Worm (Caenorhabditis elegans) whole organism, young adult: ENCODE data around the gene otpl-3.

Experiments
- B0019.2 ChIP-seq: fragments of 200-800 bp; sonication (Bioruptor generic); conservative IDR thresholded peaks from 2 replicates; pipeline ENCODE4 v1.3.6; 2022; ENCODE audit warnings: missing genetic modification reagents, missing genetic modification characterization, missing compliant biosample characterization
- B0261.1 ChIP-seq: sonication (generic microtip); optimal IDR thresholded peaks from 2 replicates; lab custom pipeline; 2016; ENCODE audit warnings: mild to moderate bottlenecking, missing genetic modification characterization, moderate library complexity, missing compliant biosample characterization
- F33H1.4 ChIP-seq: fragments of 200-800 bp; sonication (Bioruptor generic); IDR thresholded peaks from 2 replicates; pipeline ENCODE4 v1.3.6; 2022; ENCODE audit warnings: missing genetic modification reagents, missing genetic modification characterization, missing compliant biosample characterization
- F39B2.1 ChIP-seq: fragments of 200-800 bp; sonication (Bioruptor generic); IDR thresholded peaks from 2 replicates; pipeline ENCODE4 v1.3.6; 2022; ENCODE audit warnings: missing genetic modification reagents, missing genetic modification characterization, missing compliant biosample characterization
- Y56A3A.18 ChIP-seq: fragments of 200-800 bp; sonication (Bioruptor generic); IDR thresholded peaks from 2 replicates; pipeline ENCODE4 v1.3.6; 2022; ENCODE audit warnings: missing genetic modification reagents, missing genetic modification characterization, missing compliant biosample characterization
- Y79H2A.3 ChIP-seq: fragments of 200-800 bp; sonication (Bioruptor generic); conservative IDR thresholded peaks from 2 replicates; pipeline ENCODE4 v1.3.6; 2022; ENCODE audit warnings: missing genetic modification reagents, missing genetic modification characterization, missing compliant biosample characterization
- akir-1 ChIP-seq: fragments of 200-800 bp; sonication (Bioruptor generic); optimal IDR thresholded peaks from 2 replicates; lab custom pipeline; 2018; ENCODE audit warnings: mild to moderate bottlenecking, missing genetic modification characterization, moderate library complexity, missing compliant biosample characterization
- ama-1 ChIP-seq, 3 experiments: fragments of 150-350 bp in 1 of 3; sonication (generic microtip) in 2 of 3; optimal IDR thresholded peaks; 2 replicates each; lab custom pipeline; 2014 to 2018; ENCODE audit warnings: missing biosample characterization in 2 of 3, missing genetic modification characterization in 2 of 3, missing genetic modification reagents in 2 of 3
- atf-7 ChIP-seq: sonication (generic microtip); optimal IDR thresholded peaks from 2 replicates; lab custom pipeline; 2017; ENCODE audit warnings: mild to moderate bottlenecking, missing genetic modification characterization, missing compliant biosample characterization
- attf-6 ChIP-seq: fragments of 200-800 bp; sonication (Bioruptor generic); IDR thresholded peaks from 2 replicates; pipeline ENCODE4 v1.3.6; 2022; ENCODE audit warnings: missing genetic modification reagents, missing genetic modification characterization, missing compliant biosample characterization
- cebp-2 ChIP-seq: fragments of 200-800 bp; sonication (Bioruptor generic); IDR thresholded peaks from 2 replicates; pipeline ENCODE4 v1.3.6; 2022; ENCODE audit warnings: missing genetic modification characterization, missing compliant biosample characterization
- ceh-100 ChIP-seq: fragments of 200-800 bp; sonication (Bioruptor generic); IDR thresholded peaks from 2 replicates; pipeline ENCODE4 v1.3.6; 2022; ENCODE audit warnings: missing genetic modification reagents, missing genetic modification characterization, missing compliant biosample characterization
- ceh-40 ChIP-seq: fragments of 200-800 bp; sonication (Bioruptor generic); IDR thresholded peaks from 2 replicates; pipeline ENCODE4 v1.3.6; 2022; ENCODE audit warnings: missing genetic modification characterization, missing compliant biosample characterization
- ceh-79 ChIP-seq: sonication (generic microtip); optimal IDR thresholded peaks from 2 replicates; lab custom pipeline; 2017; ENCODE audit warnings: mild to moderate bottlenecking, missing genetic modification characterization, missing compliant biosample characterization
- die-1 ChIP-seq: sonication (generic microtip); optimal IDR thresholded peaks from 2 replicates; lab custom pipeline; 2016; ENCODE audit warnings: missing genotype, mild to moderate bottlenecking, missing genetic modification characterization, missing compliant biosample characterization
- dox-1 ChIP-seq: fragments of 200-800 bp; sonication (Bioruptor generic); IDR thresholded peaks from 2 replicates; pipeline ENCODE4 v1.3.6; 2022; ENCODE audit warnings: missing genetic modification reagents, missing genetic modification characterization, missing compliant biosample characterization
- dpl-1 ChIP-seq: fragments of 150-350 bp; optimal IDR thresholded peaks from 2 replicates; lab custom pipeline; 2014; ENCODE audit warnings: missing biosample characterization, missing genetic modification reagents, missing genetic modification characterization
- efl-1 ChIP-seq: fragments of 150-350 bp; optimal IDR thresholded peaks from 2 replicates; lab custom pipeline; 2014; ENCODE audit warnings: missing biosample characterization, missing genetic modification reagents, missing genetic modification characterization
- egrh-3 ChIP-seq: fragments of 200-800 bp; sonication (Bioruptor generic); IDR thresholded peaks from 2 replicates; pipeline ENCODE4 v1.3.6; 2022; ENCODE audit warnings: missing genetic modification reagents, missing genetic modification characterization, missing compliant biosample characterization
- him-1 ChIP-seq: sonication (generic microtip); optimal IDR thresholded peaks from 2 replicates; lab custom pipeline; 2016; ENCODE audit warnings: missing genotype, missing genetic modification reagents, missing genetic modification characterization, missing compliant biosample characterization
- hlh-12 ChIP-seq: sonication (generic microtip); optimal IDR thresholded peaks from 2 replicates; lab custom pipeline; 2016; ENCODE audit warnings: missing genetic modification characterization, missing compliant biosample characterization
- hmg-1.2 ChIP-seq: fragments of 200-800 bp; sonication (Bioruptor generic); IDR thresholded peaks from 2 replicates; pipeline ENCODE4 v1.3.6; 2022; ENCODE audit warnings: missing genetic modification reagents, missing genetic modification characterization, missing compliant biosample characterization
- hmg-20 ChIP-seq: fragments of 200-800 bp; sonication (Bioruptor generic); IDR thresholded peaks from 2 replicates; pipeline ENCODE4 v1.3.6; 2022; ENCODE audit warnings: missing genetic modification reagents, missing genetic modification characterization, missing compliant biosample characterization
- let-526 ChIP-seq: fragments of 200-800 bp; sonication (Bioruptor generic); IDR thresholded peaks from 2 replicates; pipeline ENCODE4 v1.3.6; 2022; ENCODE audit warnings: missing genetic modification reagents, missing genetic modification characterization, missing compliant biosample characterization
- lin-35 ChIP-seq, 3 experiments: fragments of 150-350 bp in 2 of 3; sonication (generic microtip) in 1 of 3; optimal IDR thresholded peaks; 2 replicates each; lab custom pipeline; 2014 to 2018; ENCODE audit warnings: missing biosample characterization in 3 of 3, missing genetic modification characterization in 3 of 3, missing genetic modification reagents in 3 of 3
- lin-54 ChIP-seq: fragments of 200-800 bp; sonication (Bioruptor generic); optimal IDR thresholded peaks from 2 replicates; lab custom pipeline; 2018; ENCODE audit warnings: mild to moderate bottlenecking, missing genetic modification characterization, missing compliant biosample characterization
- madf-3 ChIP-seq: fragments of 200-800 bp; sonication (Bioruptor generic); IDR thresholded peaks from 2 replicates; pipeline ENCODE4 v1.3.6; 2022; ENCODE audit warnings: missing genetic modification reagents, missing genetic modification characterization, missing compliant biosample characterization
- mcd-1 ChIP-seq: fragments of 200-800 bp; sonication (Bioruptor generic); IDR thresholded peaks from 2 replicates; pipeline ENCODE4 v1.3.6; 2022; ENCODE audit warnings: missing genetic modification reagents, missing genetic modification characterization, missing compliant biosample characterization
- mes-4 ChIP-seq: sonication (generic microtip); optimal IDR thresholded peaks from 2 replicates; lab custom pipeline; 2016; ENCODE audit warnings: missing genotype, missing genetic modification characterization, missing compliant biosample characterization
- mxl-1 ChIP-seq: sonication (generic microtip); optimal IDR thresholded peaks from 2 replicates; lab custom pipeline; 2016; ENCODE audit warnings: missing genetic modification characterization, missing compliant biosample characterization
- nhr-179 ChIP-seq: sonication (generic microtip); optimal IDR thresholded peaks from 2 replicates; lab custom pipeline; 2016; ENCODE audit warnings: mild to moderate bottlenecking, missing genetic modification characterization, missing compliant biosample characterization
- nhr-80 ChIP-seq: sonication (generic microtip); optimal IDR thresholded peaks from 2 replicates; lab custom pipeline; 2016; ENCODE audit warnings: missing genetic modification characterization, missing compliant biosample characterization
- rec-8 ChIP-seq, 2 experiments: sonication (generic microtip); optimal IDR thresholded peaks; 2 replicates each; lab custom pipeline; 2016; ENCODE audit warnings: mild to moderate bottlenecking in 2 of 2, missing genetic modification characterization in 2 of 2, missing genetic modification reagents in 2 of 2, missing genotype in 2 of 2, missing biosample characterization in 1 of 2, missing compliant biosample characterization in 1 of 2, moderate library complexity in 1 of 2
- sea-2 ChIP-seq: fragments of 200-800 bp; sonication (Bioruptor generic); IDR thresholded peaks from 2 replicates; pipeline ENCODE4 v1.3.6; 2022; ENCODE audit warnings: missing genetic modification characterization, missing compliant biosample characterization
- snpc-4 ChIP-seq, 5 experiments: fragments of 150-350 bp in 1 of 5; sonication (generic microtip) in 4 of 5; optimal IDR thresholded peaks; 2 replicates each; lab custom pipeline; 2014 to 2018; ENCODE audit warnings: missing genetic modification characterization in 5 of 5, missing biosample characterization in 3 of 5, antibody characterized with exemption in 2 of 5, mild to moderate bottlenecking in 2 of 5, missing compliant biosample characterization in 2 of 5, missing genotype in 2 of 5, moderate library complexity in 2 of 5, missing genetic modification reagents in 1 of 5
- sptf-2 ChIP-seq: fragments of 200-800 bp; sonication (Bioruptor generic); optimal IDR thresholded peaks from 2 replicates; lab custom pipeline; 2018; ENCODE audit warnings: mild to moderate bottlenecking, missing genetic modification characterization, missing compliant biosample characterization
- ztf-3 ChIP-seq: fragments of 200-800 bp; sonication (Bioruptor generic); optimal IDR thresholded peaks from 2 replicates; lab custom pipeline; 2018; ENCODE audit warnings: mild to moderate bottlenecking, missing genetic modification characterization, missing compliant biosample characterization

Gene otpl-3

ce11 chrX:6902958-6903357 lies 21.6 kb downstream of the otpl-3 start (continued):
- TF ChIP-seq him-1 (tag; lab: Kevin White, UChicago): peak; percentile 88
- TF ChIP-seq lin-54: peak; percentile 42
- peak; percentile 59 for TF ChIP-seq ceh-100 (GFP tag; lab: Robert Waterston, UW)
- TF ChIP-seq ztf-3 (GFP tag; lab: Kevin White, UChicago): peak; percentile 28
- no peak for TF ChIP-seq F39B2.1 (GFP tag; lab: Robert Waterston, UW)
- TF ChIP-seq, all 124 proteins: peak for 65

ce11 chrX:6901078-6901477 lies 23.5 kb downstream of the otpl-3 start, which contains the start of gene pes-23:
TSS of gene pes-23 (plus strand) at chrX:6901378.
- TF ChIP-seq cebp-2 (GFP tag; lab: Robert Waterston, UW) (no peak), egrh-3 (no peak), mcd-1 (GFP tag; lab: Robert Waterston, UW) (no peak), hlh-12 (no peak), him-1 (tag; lab: Kevin White, UChicago) (no peak), akir-1 (no peak), sea-2 (GFP tag; lab: Robert Waterston, UW) (no peak), F33H1.4 (GFP tag; lab: Robert Waterston, UW) (no peak), mxl-1 (tag; lab: Kevin White, UChicago) (no peak), ceh-79 (tag; lab: Kevin White, UChicago) (no peak), lin-54 (no peak), dpl-1 (GFP tag; lab: Kevin White, UChicago) (no peak), ceh-40 (GFP tag; lab: Robert Waterston, UW) (no peak), efl-1 (GFP tag; lab: Kevin White, UChicago) (no peak), die-1 (tag; lab: Kevin White, UChicago) (no peak), snpc-4 (GFP tag; optimal IDR thresholded peaks at IDR 0.05; lab: Kevin White, UChicago) (no peak), snpc-4 (tag; optimal IDR thresholded peaks at IDR 0.05; lab: Kevin White, UChicago) (no peak), ama-1 (optimal IDR thresholded peaks at IDR 0.05; lab: Kevin White, UChicago) (no peak), ama-1 (GFP tag; optimal IDR thresholded peaks at IDR 0.05; lab: Kevin White, UChicago) (no peak), Y79H2A.3 (GFP tag; lab: Robert Waterston, UW) (no peak)

- TF ChIP-seq B0019.2 (GFP tag; lab: Robert Waterston, UW) (no peak), mcd-1 (GFP tag; lab: Robert Waterston, UW) (no peak), Y56A3A.18 (GFP tag; lab: Robert Waterston, UW) (no peak)
Observed at ce11 chrX:6899848-6900247, 24.7 kb downstream of the otpl-3 start, which contains the start of gene F14B8.4. TSS of gene F14B8.4 (minus strand) at chrX:6899948.

ce11 chrX:6894104-6894503 lies 30.5 kb downstream of the otpl-3 start:
- TF ChIP-seq ceh-40 (GFP tag; lab: Robert Waterston, UW) (no peak), attf-6 (GFP tag; lab: Robert Waterston, UW) (no peak), dox-1 (GFP tag; lab: Robert Waterston, UW) (no peak)
- TF ChIP-seq, all 124 proteins: peak for 0

- TF ChIP-seq madf-3 (GFP tag; lab: Robert Waterston, UW) (no peak), hmg-1.2 (no peak), sptf-2 (GFP tag; lab: Kevin White, UChicago) (no peak), nhr-179 (tag; lab: Kevin White, UChicago) (no peak), him-1 (tag; lab: Kevin White, UChicago) (no peak), let-526 (no peak), rec-8 (tag; optimal IDR thresholded peaks at IDR 0.05; lab: Kevin White, UChicago) (no peak), die-1 (tag; lab: Kevin White, UChicago) (no peak), mes-4 (tag; lab: Kevin White, UChicago) (no peak), akir-1 (no peak), B0261.1 (tag; lab: Kevin White, UChicago) (no peak), hmg-20 (GFP tag; lab: Robert Waterston, UW) (no peak), nhr-80 (tag; lab: Kevin White, UChicago) (no peak), atf-7 (no peak), lin-35 (GFP tag; optimal IDR thresholded peaks at IDR 0.05; lab: Kevin White, UChicago) (no peak)
Observed at ce11 chrX:6893074-6893473, 31.5 kb downstream of the otpl-3 start.
